Worm (Caenorhabditis elegans): ENCODE data around the gene col-74.

Gene col-74

DNA sequence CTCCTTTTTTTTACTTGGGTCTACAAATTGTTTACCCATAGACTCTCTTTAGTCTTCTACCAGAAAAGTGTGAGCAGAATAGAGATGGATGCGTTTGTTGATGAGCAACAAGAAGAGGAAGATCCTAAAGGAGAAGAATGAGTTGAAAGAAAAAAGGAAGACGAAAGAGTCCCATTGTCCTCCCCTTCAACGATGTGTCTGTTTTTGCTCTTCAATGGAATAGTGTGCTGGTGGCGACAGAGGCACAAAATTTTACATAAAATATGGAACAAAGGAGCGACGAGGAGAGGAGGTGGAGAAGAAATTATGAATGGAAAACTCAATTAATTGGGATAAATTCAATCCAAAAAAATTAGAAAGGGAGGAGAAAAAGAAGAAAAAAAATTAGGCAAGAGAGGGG, 30.4 kb downstream of the col-74 start:
- TF ChIP-seq R02D3.7 (tag; optimal IDR thresholded peaks at IDR 0.05) (no peak), unc-62 (GFP tag; optimal IDR thresholded peaks at IDR 0.05) (no peak), jun-1 (tag; optimal IDR thresholded peaks at IDR 0.05) (no peak), ceh-9 (tag; optimal IDR thresholded peaks at IDR 0.05) (no peak), snpc-4 (tag; optimal IDR thresholded peaks at IDR 0.05) (no peak), ztf-11 (tag; optimal IDR thresholded peaks at IDR 0.05) (no peak), elt-2 (tag; optimal IDR thresholded peaks at IDR 0.05) (no peak), unc-39 (tag; optimal IDR thresholded peaks at IDR 0.05) (no peak), fkh-10 (GFP tag; optimal IDR thresholded peaks at IDR 0.05) (peak; percentile 76), fos-1 (tag; optimal IDR thresholded peaks at IDR 0.05) (no peak), nfya-1 (tag; optimal IDR thresholded peaks at IDR 0.05; ENCODE audit: insufficient read depth) (peak; percentile 7)

DNA sequence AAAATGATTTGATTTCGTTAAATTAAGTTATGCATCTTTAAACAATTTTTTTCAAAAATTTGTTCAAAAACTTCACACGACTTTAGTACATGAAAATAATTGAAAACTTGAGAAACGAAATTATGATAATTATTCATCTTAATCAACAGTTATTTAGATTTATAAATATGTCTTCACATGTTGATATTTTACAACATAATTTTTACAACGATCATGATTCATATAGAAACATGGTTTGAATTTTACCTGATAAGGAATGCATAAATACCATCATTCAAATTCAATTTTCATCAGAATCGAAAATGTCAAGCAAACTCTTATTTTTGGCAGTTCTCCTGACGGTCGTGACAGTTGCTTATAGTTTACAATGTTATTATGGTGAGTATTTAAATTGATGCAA, 33.7 kb downstream of the col-74 start, which contains the start of gene tag-234:
tag-234 (plus strand) TSS at position 301 of the 400 bp plus-strand sequence.
- TF ChIP-seq elt-2 (tag; optimal IDR thresholded peaks at IDR 0.05) = peak; percentile 68
- peak; percentile 47 for TF ChIP-seq pqm-1 (tag; optimal IDR thresholded peaks at IDR 0.05)
- TF ChIP-seq ZK546.5 (tag; optimal IDR thresholded peaks at IDR 0.05) = no peak

DNA sequence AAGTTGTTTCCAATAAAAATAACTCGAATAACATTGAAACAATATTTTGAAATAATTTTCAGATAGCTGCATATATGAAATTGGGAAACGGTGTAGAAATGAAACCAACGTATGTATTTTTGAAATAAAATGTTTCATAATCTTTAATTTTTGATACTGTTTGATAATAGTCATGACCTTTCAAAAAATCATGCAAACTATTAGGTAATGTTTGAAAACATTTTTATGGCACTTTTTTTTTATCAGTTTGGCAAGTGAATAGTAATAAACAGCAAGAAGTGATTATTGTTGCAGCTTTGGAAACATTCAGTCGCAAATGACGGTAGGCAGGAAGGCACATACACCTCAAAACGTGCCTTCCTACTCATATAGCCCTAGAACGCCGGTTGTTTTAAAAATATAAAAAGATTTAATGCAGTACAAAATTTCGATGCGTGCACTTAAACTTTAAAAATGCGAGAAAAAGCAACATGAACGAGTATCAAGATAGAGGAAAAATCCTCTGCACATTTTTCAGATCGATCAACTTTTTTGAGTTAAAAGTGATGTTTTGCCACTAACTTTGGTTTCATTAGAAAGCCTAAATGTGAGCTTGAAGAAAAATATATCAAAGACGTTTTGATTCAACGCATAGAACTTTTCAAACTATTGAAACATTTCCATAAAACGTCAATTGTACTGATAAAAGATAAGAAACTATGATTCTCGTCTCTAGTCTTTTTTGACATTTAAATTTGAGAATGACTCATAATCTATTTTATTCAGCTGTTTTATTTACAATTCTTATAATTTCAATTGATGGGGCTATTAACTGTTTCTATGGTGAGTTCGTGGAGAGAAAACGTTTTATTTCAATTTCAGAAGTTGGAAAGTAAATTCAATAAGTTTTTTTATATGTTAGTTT, 35.5 kb downstream of the col-74 start, which contains the start of gene F55C12.19:
F55C12.19 (plus strand) TSS at position 735 of the 904 bp plus-strand sequence.
- no peak for TF ChIP-seq nfya-1 (tag; optimal IDR thresholded peaks at IDR 0.05; ENCODE audit: insufficient read depth)
- TF ChIP-seq pqm-1 (tag; optimal IDR thresholded peaks at IDR 0.05) = peak; percentile 69
- no peak for TF ChIP-seq nhr-23 (tag; optimal IDR thresholded peaks at IDR 0.05)
- peak; percentile 66 for TF ChIP-seq elt-2 (tag; optimal IDR thresholded peaks at IDR 0.05)
- peak; percentile 30 for TF ChIP-seq pha-4 (tag; optimal IDR thresholded peaks at IDR 0.05)
- TF ChIP-seq fos-1 (tag; optimal IDR thresholded peaks at IDR 0.05) = peak; percentile 11

DNA sequence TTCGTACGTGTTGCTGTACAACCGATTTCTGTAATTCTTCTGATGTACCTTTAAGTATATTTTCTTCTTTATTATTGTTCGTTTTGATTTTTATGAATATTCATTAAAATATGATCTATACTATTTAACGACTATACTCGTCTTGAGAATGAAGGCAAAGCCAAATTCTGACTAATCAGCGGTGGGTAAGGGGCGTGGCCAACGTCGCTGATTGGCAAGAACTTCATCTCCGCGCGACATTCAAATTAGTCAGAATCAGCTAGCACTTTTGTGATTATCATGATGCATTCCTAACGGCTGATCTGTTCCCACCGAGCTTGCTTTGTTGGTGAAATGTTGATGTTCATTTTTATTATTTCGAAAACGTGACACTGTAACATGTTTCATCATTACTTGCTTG, 36.7 kb downstream of the col-74 start:
- TF ChIP-seq unc-39 (tag; optimal IDR thresholded peaks at IDR 0.05) (no peak), nfya-1 (tag; optimal IDR thresholded peaks at IDR 0.05; ENCODE audit: insufficient read depth) (peak; percentile 89), jun-1 (tag; optimal IDR thresholded peaks at IDR 0.05) (no peak), eor-1 (tag; optimal IDR thresholded peaks at IDR 0.05) (no peak), egl-27 (tag; optimal IDR thresholded peaks at IDR 0.05) (no peak)

DNA sequence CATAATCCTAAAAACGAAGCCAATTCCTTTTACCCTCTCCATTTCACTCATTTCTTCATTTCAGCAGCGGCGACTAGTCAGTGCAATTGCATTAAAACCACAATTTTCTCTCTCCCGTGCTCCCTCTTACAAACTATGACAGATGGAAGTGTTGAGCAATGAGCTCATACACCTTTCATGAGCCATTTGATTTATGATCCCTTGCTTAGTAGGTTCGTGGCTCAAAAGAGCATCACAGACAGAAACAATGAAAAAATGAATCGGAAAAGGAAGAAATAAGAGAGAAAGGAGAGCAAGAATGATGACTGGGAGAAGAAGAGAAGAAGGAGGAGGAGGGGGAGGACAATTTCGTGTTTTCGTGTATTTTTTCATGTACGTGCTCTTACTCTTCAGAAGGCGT, 41.3 kb downstream of the col-74 start:
- no peak for TF ChIP-seq nhr-237 (tag; optimal IDR thresholded peaks at IDR 0.05)
- no peak for TF ChIP-seq mml-1 (tag; optimal IDR thresholded peaks at IDR 0.05)
- peak; percentile 47 for TF ChIP-seq egl-5 (tag; optimal IDR thresholded peaks at IDR 0.05)
- TF ChIP-seq ztf-11 (tag; optimal IDR thresholded peaks at IDR 0.05) = no peak
- TF ChIP-seq nhr-12 (tag; optimal IDR thresholded peaks at IDR 0.05) = no peak
- no peak for TF ChIP-seq nhr-76 (tag; optimal IDR thresholded peaks at IDR 0.05)
- no peak for TF ChIP-seq pqm-1 (tag; optimal IDR thresholded peaks at IDR 0.05)
- TF ChIP-seq nhr-23 (tag; optimal IDR thresholded peaks at IDR 0.05) = no peak
- TF ChIP-seq lin-39 (tag; optimal IDR thresholded peaks at IDR 0.05) = peak; percentile 74
- TF ChIP-seq elt-2 (tag; optimal IDR thresholded peaks at IDR 0.05) = no peak
- TF ChIP-seq ZK546.5 (tag; optimal IDR thresholded peaks at IDR 0.05) = no peak
- peak; percentile 13 for TF ChIP-seq nfya-1 (tag; optimal IDR thresholded peaks at IDR 0.05; ENCODE audit: insufficient read depth)
- TF ChIP-seq ama-1 (optimal IDR thresholded peaks at IDR 0.05) = no peak
- no peak for TF ChIP-seq elt-1 (tag; optimal IDR thresholded peaks at IDR 0.05)
- no peak for TF ChIP-seq nhr-77 (tag; optimal IDR thresholded peaks at IDR 0.05)
- no peak for TF ChIP-seq nhr-67 (tag; optimal IDR thresholded peaks at IDR 0.05)

DNA sequence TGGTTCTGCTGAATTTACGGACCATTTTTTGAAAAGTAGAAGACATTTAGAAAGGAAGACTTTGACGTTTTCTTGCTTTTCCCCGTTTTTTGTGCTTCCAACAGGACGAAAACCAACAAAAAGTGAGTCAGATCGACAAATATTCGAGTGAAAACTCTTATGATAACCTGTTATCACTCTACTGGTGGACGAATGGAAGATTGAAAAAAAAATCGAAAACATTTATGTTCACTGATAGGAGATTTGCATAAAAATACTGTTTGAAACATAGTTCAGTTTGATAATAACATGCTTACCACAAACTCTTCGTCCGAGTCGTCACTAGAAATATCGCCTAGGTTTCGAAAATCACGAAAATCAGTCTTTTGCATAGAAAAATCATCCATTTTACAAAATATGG, 42.2 kb downstream of the col-74 start:
- peak; percentile 75 for TF ChIP-seq elt-2 (tag; optimal IDR thresholded peaks at IDR 0.05)
- no peak for TF ChIP-seq daf-12 (tag; optimal IDR thresholded peaks at IDR 0.05)
